Worm (Caenorhabditis elegans): Measurements from ENCODE around the gene dep-1.

- TF ChIP-seq him-1 (tag; optimal IDR thresholded peaks at IDR 0.05) (no peak), dao-5 (tag; optimal IDR thresholded peaks at IDR 0.05) (no peak), W03F9.2 (tag; optimal IDR thresholded peaks at IDR 0.05) (no peak)
These were observed 36.9 kb downstream of the dep-1 start, which contains the start of gene C18E9.7 for ce11 chrII:8982683-8983082.

All from whole organism, L4/young adult.